Worm (Caenorhabditis elegans) whole organism, early embryonic: Measurements from ENCODE around the gene ceh-30.

Experiments
- B0310.2 ChIP-seq: sonication (generic microtip); optimal IDR thresholded peaks from 2 replicates; lab custom pipeline; 2016; ENCODE audit warnings: mild to moderate bottlenecking, missing genetic modification characterization, missing compliant biosample characterization
- F13C5.2 ChIP-seq: sonication (generic microtip); optimal IDR thresholded peaks from 2 replicates; lab custom pipeline; 2017; ENCODE audit warnings: mild to moderate bottlenecking, missing genetic modification characterization, inconsistent platforms, missing compliant biosample characterization
- aly-1 ChIP-seq: sonication (generic microtip); optimal IDR thresholded peaks from 2 replicates; lab custom pipeline; 2016; ENCODE audit warnings: missing genetic modification characterization, missing compliant biosample characterization
- ama-1 ChIP-seq: fragments of 150-350 bp; optimal IDR thresholded peaks from 2 replicates; lab custom pipeline; 2014
- ceh-13 ChIP-seq: fragments of 200-800 bp; sonication (Bioruptor generic); optimal IDR thresholded peaks from 2 replicates; lab custom pipeline; 2018; ENCODE audit warnings: mild to moderate bottlenecking, missing genetic modification characterization, missing compliant biosample characterization
- ceh-36 ChIP-seq: sonication (generic microtip); optimal IDR thresholded peaks from 2 replicates; lab custom pipeline; 2016; ENCODE audit warnings: missing genetic modification characterization, inconsistent platforms, missing compliant biosample characterization
- ets-7 ChIP-seq: sonication (generic microtip); optimal IDR thresholded peaks from 2 replicates; lab custom pipeline; 2016; ENCODE audit warnings: missing genotype, missing genetic modification characterization, missing compliant biosample characterization
- flt-1 ChIP-seq: fragments of 200-800 bp; sonication (Bioruptor generic); IDR thresholded peaks from 2 replicates; pipeline ENCODE4 v1.3.6; 2022; ENCODE audit warnings: missing genetic modification characterization, missing compliant biosample characterization
- hmbx-1 ChIP-seq: sonication (generic microtip); optimal IDR thresholded peaks from 2 replicates; lab custom pipeline; 2016; ENCODE audit warnings: mild to moderate bottlenecking, missing genetic modification characterization, missing compliant biosample characterization
- hmg-4 ChIP-seq: fragments of 200-800 bp; sonication (Bioruptor generic); optimal IDR thresholded peaks from 2 replicates; lab custom pipeline; 2018; ENCODE audit warnings: mild to moderate bottlenecking, missing genetic modification characterization, missing compliant biosample characterization
- hnd-1 ChIP-seq: sonication (generic microtip); optimal IDR thresholded peaks from 2 replicates; lab custom pipeline; 2016; ENCODE audit warnings: missing genetic modification characterization, missing compliant biosample characterization
- pes-1 ChIP-seq: fragments of 200-800 bp; sonication (Bioruptor generic); IDR thresholded peaks from 2 replicates; pipeline ENCODE4 v1.3.6; 2022; ENCODE audit warnings: missing genetic modification reagents, missing genetic modification characterization, missing compliant biosample characterization
- scrt-1 ChIP-seq: fragments of 200-800 bp; sonication (Bioruptor generic); IDR thresholded peaks from 2 replicates; pipeline ENCODE4 v1.3.6; 2022; ENCODE audit warnings: missing genetic modification characterization, missing compliant biosample characterization
- sea-1 ChIP-seq: fragments of 200-800 bp; sonication (Bioruptor generic); conservative IDR thresholded peaks from 2 replicates; pipeline ENCODE4 v1.3.6; 2022; ENCODE audit warnings: missing genetic modification characterization, missing compliant biosample characterization
- tbx-11 ChIP-seq: fragments of 200-800 bp; sonication (Bioruptor generic); IDR thresholded peaks from 2 replicates; pipeline ENCODE4 v1.3.6; 2022; ENCODE audit warnings: missing genetic modification characterization, missing compliant biosample characterization
- tbx-37 ChIP-seq: fragments of 200-800 bp; sonication (Bioruptor generic); conservative IDR thresholded peaks from 2 replicates; pipeline ENCODE4 v1.3.6; 2022; ENCODE audit warnings: missing genetic modification reagents, missing genetic modification characterization, missing compliant biosample characterization
- tra-4 ChIP-seq: sonication (generic microtip); optimal IDR thresholded peaks from 2 replicates; lab custom pipeline; 2017; ENCODE audit warnings: missing genetic modification characterization, missing compliant biosample characterization

The ceh-30 gene

ce11 chrX:3063274-3063673 is at the start of gene ceh-30:
ceh-30 (plus strand) TSS chrX:3063574.
- TF ChIP-seq B0310.2 (tag; lab: Kevin White, UChicago) = no peak
- TF ChIP-seq tbx-37 (GFP tag; lab: Robert Waterston, UW) = no peak
- no peak for TF ChIP-seq tra-4 (tag; lab: Kevin White, UChicago)
- TF ChIP-seq ets-7 (tag; lab: Kevin White, UChicago) = no peak
- no peak for TF ChIP-seq ceh-13 (GFP tag; lab: Kevin White, UChicago)
- TF ChIP-seq tbx-11 (GFP tag; lab: Robert Waterston, UW) = no peak
- no peak for TF ChIP-seq aly-1 (tag; lab: Kevin White, UChicago)
- TF ChIP-seq ceh-36 = no peak

ce11 chrX:3018505-3018996 is 44.8 kb upstream of the ceh-30 start, which contains the start of gene flp-18:
flp-18 (minus strand) TSS chrX:3018555.
- TF ChIP-seq B0310.2 (tag; lab: Kevin White, UChicago) (no peak), pes-1 (GFP tag; lab: Robert Waterston, UW) (no peak), hmbx-1 (tag; lab: Kevin White, UChicago) (no peak), flt-1 (GFP tag; lab: Robert Waterston, UW) (no peak), hmg-4 (GFP tag; lab: Kevin White, UChicago) (no peak), tbx-37 (GFP tag; lab: Robert Waterston, UW) (no peak), tra-4 (tag; lab: Kevin White, UChicago) (no peak), ceh-13 (GFP tag; lab: Kevin White, UChicago) (no peak), scrt-1 (GFP tag; lab: Robert Waterston, UW) (no peak), aly-1 (tag; lab: Kevin White, UChicago) (no peak), ama-1 (lab: Kevin White, UChicago) (no peak), tbx-11 (GFP tag; lab: Robert Waterston, UW) (no peak), F13C5.2 (tag; lab: Kevin White, UChicago) (no peak), hnd-1 (tag; lab: Kevin White, UChicago) (no peak), ets-7 (tag; lab: Kevin White, UChicago) (no peak), ceh-36 (no peak), sea-1 (GFP tag; lab: Robert Waterston, UW) (no peak)

- TF ChIP-seq pes-1 (GFP tag; lab: Robert Waterston, UW) (no peak), tbx-37 (GFP tag; lab: Robert Waterston, UW) (no peak), flt-1 (GFP tag; lab: Robert Waterston, UW) (no peak), ceh-36 (no peak), ceh-13 (GFP tag; lab: Kevin White, UChicago) (no peak), F13C5.2 (tag; lab: Kevin White, UChicago) (no peak), hmbx-1 (tag; lab: Kevin White, UChicago) (no peak), tra-4 (tag; lab: Kevin White, UChicago) (no peak), hnd-1 (tag; lab: Kevin White, UChicago) (no peak), hmg-4 (GFP tag; lab: Kevin White, UChicago) (no peak), sea-1 (GFP tag; lab: Robert Waterston, UW) (no peak), B0310.2 (tag; lab: Kevin White, UChicago) (no peak)
Measured at ce11 chrX:3019996-3020395, 43.4 kb upstream of the ceh-30 start.

- TF ChIP-seq sea-1 (GFP tag; lab: Robert Waterston, UW) (no peak), ets-7 (tag; lab: Kevin White, UChicago) (no peak), hmg-4 (GFP tag; lab: Kevin White, UChicago) (no peak), F13C5.2 (tag; lab: Kevin White, UChicago) (no peak), hmbx-1 (tag; lab: Kevin White, UChicago) (no peak)
Measured at ce11 chrX:3021466-3021865, 41.9 kb upstream of the ceh-30 start.

ce11 chrX:3022330-3023088 is 40.9 kb upstream of the ceh-30 start:
- TF ChIP-seq tbx-11 (GFP tag; lab: Robert Waterston, UW) = no peak
- no peak for TF ChIP-seq F13C5.2 (tag; lab: Kevin White, UChicago)
- no peak for TF ChIP-seq scrt-1 (GFP tag; lab: Robert Waterston, UW)
- no peak for TF ChIP-seq hmg-4 (GFP tag; lab: Kevin White, UChicago)
- TF ChIP-seq sea-1 (GFP tag; lab: Robert Waterston, UW) = no peak
- no peak for TF ChIP-seq aly-1 (tag; lab: Kevin White, UChicago)
- no peak for TF ChIP-seq ets-7 (tag; lab: Kevin White, UChicago)
- TF ChIP-seq hnd-1 (tag; lab: Kevin White, UChicago) = no peak
- no peak for TF ChIP-seq ceh-13 (GFP tag; lab: Kevin White, UChicago)
- no peak for TF ChIP-seq ceh-36
- no peak for TF ChIP-seq pes-1 (GFP tag; lab: Robert Waterston, UW)
- TF ChIP-seq tra-4 (tag; lab: Kevin White, UChicago) = no peak
- TF ChIP-seq B0310.2 (tag; lab: Kevin White, UChicago) = no peak
- no peak for TF ChIP-seq tbx-37 (GFP tag; lab: Robert Waterston, UW)
- no peak for TF ChIP-seq flt-1 (GFP tag; lab: Robert Waterston, UW)
- no peak for TF ChIP-seq hmbx-1 (tag; lab: Kevin White, UChicago)
- no peak for TF ChIP-seq ama-1 (lab: Kevin White, UChicago)

- TF ChIP-seq scrt-1 (GFP tag; lab: Robert Waterston, UW) (no peak), F13C5.2 (tag; lab: Kevin White, UChicago) (no peak), ceh-36 (no peak), ets-7 (tag; lab: Kevin White, UChicago) (no peak), hmbx-1 (tag; lab: Kevin White, UChicago) (no peak), pes-1 (GFP tag; lab: Robert Waterston, UW) (no peak), hnd-1 (tag; lab: Kevin White, UChicago) (no peak), B0310.2 (tag; lab: Kevin White, UChicago) (no peak), aly-1 (tag; lab: Kevin White, UChicago) (no peak), tra-4 (tag; lab: Kevin White, UChicago) (no peak), tbx-37 (GFP tag; lab: Robert Waterston, UW) (no peak), ceh-13 (GFP tag; lab: Kevin White, UChicago) (no peak), ama-1 (lab: Kevin White, UChicago) (no peak), flt-1 (GFP tag; lab: Robert Waterston, UW) (no peak), tbx-11 (GFP tag; lab: Robert Waterston, UW) (no peak), hmg-4 (GFP tag; lab: Kevin White, UChicago) (no peak), sea-1 (GFP tag; lab: Robert Waterston, UW) (no peak)
Measured at ce11 chrX:3023552-3024183, 39.7 kb upstream of the ceh-30 start.
